Worm (Caenorhabditis elegans) whole organism, dauer: ENCODE data around the gene R04B3.3.

Experiments
- unc-62 ChIP-seq: sonication (generic microtip); optimal IDR thresholded peaks from 2 replicates; lab custom pipeline; 2017; ENCODE audit warnings: missing biosample characterization, missing genetic modification reagents, missing genetic modification characterization

The R04B3.3 gene

ce11 chrX:2475873-2476272 is at the start of gene R04B3.3:
TSS of gene R04B3.3 (minus strand) at chrX:2475973.
- no peak for TF ChIP-seq unc-62 (GFP tag; lab: Kevin White, UChicago)

ce11 chrX:2522658-2523057 is 46.9 kb upstream of the R04B3.3 start:
- no peak for TF ChIP-seq unc-62 (GFP tag; lab: Kevin White, UChicago)

DNA sequence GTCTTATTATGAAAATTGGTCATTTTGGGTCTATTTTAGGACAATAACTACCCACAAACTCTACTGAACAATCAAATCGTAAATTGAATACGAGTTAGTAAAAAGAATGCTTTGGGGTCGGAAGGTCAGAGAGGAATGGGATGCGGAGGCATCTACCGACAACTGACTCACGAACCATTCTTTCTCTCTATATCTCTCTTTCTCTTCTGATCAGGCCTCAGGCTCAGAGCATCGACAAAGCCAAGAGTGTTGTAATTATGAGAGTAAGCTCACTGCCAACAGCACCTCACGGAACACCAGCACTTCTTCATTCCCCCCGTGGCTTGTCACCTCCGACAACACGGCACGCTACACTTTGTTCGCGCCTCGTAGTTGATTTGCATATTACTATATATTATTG is 44.7 kb upstream of the R04B3.3 start:
- TF ChIP-seq unc-62 (GFP tag; lab: Kevin White, UChicago): no peak

ce11 chrX:2516949-2517696 is 41.4 kb upstream of the R04B3.3 start:
- TF ChIP-seq unc-62 (GFP tag; lab: Kevin White, UChicago): no peak

DNA sequence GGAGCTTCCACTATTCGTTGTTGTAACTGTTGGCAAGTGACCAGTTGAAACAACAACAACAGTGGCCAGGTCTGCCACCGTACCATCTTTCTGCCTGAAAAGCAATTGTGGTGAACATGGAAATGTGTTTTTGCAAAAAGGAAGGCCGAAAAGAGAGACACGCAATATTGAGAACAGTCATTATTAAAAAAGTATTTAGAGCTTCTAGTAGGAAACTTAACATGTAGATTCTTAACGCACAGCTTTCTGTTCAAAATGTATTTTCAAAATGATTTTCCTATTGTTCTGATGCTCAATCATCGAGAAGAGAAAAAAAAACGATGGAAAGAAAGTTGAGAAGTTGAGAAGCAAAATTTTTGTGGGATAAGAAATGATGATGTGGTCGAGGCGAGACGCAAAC is 39.5 kb upstream of the R04B3.3 start, which contains the start of gene syg-1:
TSS of gene syg-1 (minus strand) at position 101 of the 400 bp plus-strand sequence.
- no peak for TF ChIP-seq unc-62 (GFP tag; lab: Kevin White, UChicago)

ce11 chrX:2513667-2514198 is 38.0 kb upstream of the R04B3.3 start:
- no peak for TF ChIP-seq unc-62 (GFP tag; lab: Kevin White, UChicago)

ce11 chrX:2508449-2508848 is 32.7 kb upstream of the R04B3.3 start, which contains the start of gene K02E10.7:
TSS of gene K02E10.7 (minus strand) at chrX:2508549.
- no peak for TF ChIP-seq unc-62 (GFP tag; lab: Kevin White, UChicago)

- TF ChIP-seq unc-62 (GFP tag; lab: Kevin White, UChicago): no peak
These were observed 31.0 kb upstream of the R04B3.3 start for ce11 chrX:2506738-2507137.

ce11 chrX:2497816-2498215 is 22.0 kb upstream of the R04B3.3 start:
- no peak for TF ChIP-seq unc-62 (GFP tag; lab: Kevin White, UChicago)

ce11 chrX:2495865-2496314 is 20.1 kb upstream of the R04B3.3 start, which contains the start of gene rabr-1:
TSS of gene rabr-1 (plus strand) at chrX:2496180.
- no peak for TF ChIP-seq unc-62 (GFP tag; lab: Kevin White, UChicago)

- TF ChIP-seq unc-62 (GFP tag; lab: Kevin White, UChicago): no peak
These were observed 18.5 kb upstream of the R04B3.3 start for ce11 chrX:2494296-2494695.

ce11 chrX:2493586-2494175 is 17.9 kb upstream of the R04B3.3 start:
- TF ChIP-seq unc-62 (GFP tag; lab: Kevin White, UChicago): no peak

DNA sequence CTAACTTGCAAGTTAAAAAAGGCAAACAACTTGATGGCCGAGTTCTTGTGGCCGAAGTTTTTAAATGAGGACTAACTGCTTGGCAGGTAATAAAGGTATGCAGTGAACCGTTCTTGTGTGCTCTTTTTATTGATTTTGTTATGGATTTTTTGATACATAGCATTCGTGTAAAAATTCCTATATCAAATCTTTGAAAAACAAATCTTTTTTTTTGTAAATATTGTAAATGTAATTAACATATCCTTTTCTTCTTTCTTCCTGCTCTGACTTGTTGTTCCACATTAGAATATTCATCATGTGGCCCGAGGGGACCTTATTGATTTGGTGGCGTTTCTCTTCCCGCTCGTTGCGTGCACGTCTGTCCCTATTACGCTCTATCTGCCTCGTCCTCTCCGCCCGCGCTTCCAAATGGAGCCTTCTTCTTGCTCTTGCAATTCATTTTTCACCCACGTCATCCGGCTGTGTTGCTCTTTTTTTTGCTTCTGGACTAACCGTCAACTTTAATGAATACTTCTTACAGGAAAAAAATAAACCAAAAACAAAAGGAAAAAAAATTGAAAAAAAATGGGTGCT is 12.8 kb upstream of the R04B3.3 start, which contains the start of gene hid-1:
TSS of gene hid-1 (plus strand) at position 523 of the 573 bp plus-strand sequence.
- TF ChIP-seq unc-62 (GFP tag; lab: Kevin White, UChicago): no peak

DNA sequence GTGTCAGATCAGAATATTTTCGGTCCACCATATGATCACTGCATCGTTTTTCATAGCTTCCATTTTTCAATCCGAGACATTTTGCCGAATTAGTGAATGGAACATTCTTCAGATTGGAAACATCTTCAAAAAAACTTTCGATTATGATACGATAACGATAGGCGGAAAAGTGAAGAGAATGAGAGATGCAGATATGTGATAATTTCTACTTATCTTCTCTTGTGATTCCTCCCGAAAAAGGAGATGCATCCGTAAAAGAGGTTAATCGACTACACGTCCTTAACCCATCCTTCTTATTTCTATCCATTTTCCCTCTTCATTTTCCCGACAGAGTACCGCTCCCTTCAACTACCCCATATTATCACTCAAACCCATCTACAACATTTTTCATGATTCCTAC is 7.3 kb upstream of the R04B3.3 start, which contains the start of gene K02E10.4:
TSS of gene K02E10.4 (plus strand) at position 186 of the 400 bp plus-strand sequence.
- no peak for TF ChIP-seq unc-62 (GFP tag; lab: Kevin White, UChicago)

- TF ChIP-seq unc-62 (GFP tag; lab: Kevin White, UChicago): no peak
These were observed 6.8 kb upstream of the R04B3.3 start, which contains the start of gene K02E10.6 for ce11 chrX:2482622-2483021. TSS of gene K02E10.6 (minus strand) at chrX:2482770.

DNA sequence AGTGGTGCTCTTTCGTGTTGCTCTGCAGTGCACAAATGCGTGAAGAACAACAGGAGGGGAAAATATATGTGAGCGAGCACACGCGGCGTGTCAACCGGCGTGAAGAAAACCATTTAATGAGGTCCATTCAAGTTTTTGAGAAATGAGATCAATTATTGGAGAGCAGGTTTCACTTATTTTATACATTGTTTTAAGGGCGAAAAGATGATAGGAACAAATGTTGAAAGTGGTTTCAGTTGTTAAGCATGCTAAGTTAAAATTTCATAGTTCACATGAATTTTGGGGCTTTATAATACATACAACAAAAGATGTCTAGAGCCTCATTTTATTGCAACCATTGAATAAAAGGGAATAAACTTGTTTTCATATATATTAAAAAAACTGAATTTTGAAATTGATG is 3.0 kb upstream of the R04B3.3 start, which contains the start of gene K02E10.5:
TSS of gene K02E10.5 (minus strand) at position 101 of the 400 bp plus-strand sequence.
- TF ChIP-seq unc-62 (GFP tag; lab: Kevin White, UChicago): no peak
